Worm (Caenorhabditis elegans) whole organism, young adult: ENCODE results near the gene C49C3.8.

Experiments used
- F22D6.2 ChIP-seq: sonication (generic microtip); optimal IDR thresholded peaks from 2 replicates; lab custom pipeline; 2016; ENCODE audit warnings: mild to moderate bottlenecking, missing genetic modification characterization, missing compliant biosample characterization
- F23B12.7 ChIP-seq: sonication (generic microtip); optimal IDR thresholded peaks from 2 replicates; lab custom pipeline; 2017; ENCODE audit warnings: missing genetic modification characterization, mild to moderate bottlenecking, missing compliant biosample characterization, antibody characterized with exemption, moderate library complexity; ENCODE audit not compliant: insufficient read depth
- F55B11.4 ChIP-seq: sonication (generic microtip); optimal IDR thresholded peaks from 2 replicates; lab custom pipeline; 2016; ENCODE audit warnings: missing compliant biosample characterization, missing genetic modification characterization, borderline replicate concordance; ENCODE audit not compliant: insufficient read depth
- F57A8.1 ChIP-seq: fragments of 200-800 bp; sonication (Bioruptor generic); optimal IDR thresholded peaks from 2 replicates; lab custom pipeline; 2018; ENCODE audit warnings: mild to moderate bottlenecking, missing genetic modification characterization, moderate library complexity, missing compliant biosample characterization
- ama-1 ChIP-seq, 3 experiments: fragments of 150-350 bp in 1 of 3; sonication (generic microtip) in 2 of 3; optimal IDR thresholded peaks; 2 replicates each; lab custom pipeline; 2014 to 2018; ENCODE audit warnings: missing biosample characterization in 2 of 3, missing genetic modification characterization in 2 of 3, missing genetic modification reagents in 2 of 3
- aptf-3 ChIP-seq: fragments of 200-800 bp; sonication (Bioruptor generic); IDR thresholded peaks from 2 replicates; pipeline ENCODE4 v1.3.6; 2022; ENCODE audit warnings: missing genetic modification characterization, missing compliant biosample characterization
- attf-3 ChIP-seq: fragments of 200-800 bp; sonication (Bioruptor generic); conservative IDR thresholded peaks from 2 replicates; pipeline ENCODE4 v1.3.6; 2022; ENCODE audit warnings: missing genetic modification reagents, missing genetic modification characterization, missing compliant biosample characterization
- attf-5 ChIP-seq: fragments of 200-800 bp; sonication (Bioruptor generic); optimal IDR thresholded peaks from 2 replicates; lab custom pipeline; 2018; ENCODE audit warnings: mild to moderate bottlenecking, missing genetic modification characterization, missing compliant biosample characterization
- ceh-27 ChIP-seq: fragments of 200-800 bp; sonication (Bioruptor generic); optimal IDR thresholded peaks from 2 replicates; lab custom pipeline; 2018; ENCODE audit warnings: mild to moderate bottlenecking, missing genetic modification characterization, moderate library complexity, missing compliant biosample characterization
- dpl-1 ChIP-seq: fragments of 150-350 bp; optimal IDR thresholded peaks from 2 replicates; lab custom pipeline; 2014; ENCODE audit warnings: missing biosample characterization, missing genetic modification reagents, missing genetic modification characterization
- ets-4 ChIP-seq: fragments of 200-800 bp; sonication (Bioruptor generic); optimal IDR thresholded peaks from 2 replicates; lab custom pipeline; 2018; ENCODE audit warnings: mild to moderate bottlenecking, missing genetic modification characterization, missing compliant biosample characterization
- hmg-1.2 ChIP-seq: fragments of 200-800 bp; sonication (Bioruptor generic); IDR thresholded peaks from 2 replicates; pipeline ENCODE4 v1.3.6; 2022; ENCODE audit warnings: missing genetic modification reagents, missing genetic modification characterization, missing compliant biosample characterization
- hmg-20 ChIP-seq: fragments of 200-800 bp; sonication (Bioruptor generic); IDR thresholded peaks from 2 replicates; pipeline ENCODE4 v1.3.6; 2022; ENCODE audit warnings: missing genetic modification reagents, missing genetic modification characterization, missing compliant biosample characterization
- lin-40 ChIP-seq: sonication (generic microtip); optimal IDR thresholded peaks from 2 replicates; lab custom pipeline; 2016; ENCODE audit warnings: missing genetic modification characterization, mild to moderate bottlenecking, missing compliant biosample characterization, missing genotype, missing genetic modification reagents
- lsy-27 ChIP-seq: sonication (generic microtip); optimal IDR thresholded peaks from 2 replicates; lab custom pipeline; 2017; ENCODE audit warnings: missing genetic modification characterization, mild to moderate bottlenecking, missing compliant biosample characterization, antibody characterized with exemption, missing genotype, borderline replicate concordance; ENCODE audit not compliant: insufficient read depth
- madf-8 ChIP-seq: fragments of 200-800 bp; sonication (Bioruptor generic); conservative IDR thresholded peaks from 2 replicates; pipeline ENCODE4 v1.3.6; 2022; ENCODE audit warnings: missing genetic modification reagents, missing genetic modification characterization, missing compliant biosample characterization
- mcd-1 ChIP-seq: fragments of 200-800 bp; sonication (Bioruptor generic); IDR thresholded peaks from 2 replicates; pipeline ENCODE4 v1.3.6; 2022; ENCODE audit warnings: missing genetic modification reagents, missing genetic modification characterization, missing compliant biosample characterization
- mel-28 ChIP-seq: sonication (generic microtip); optimal IDR thresholded peaks from 2 replicates; lab custom pipeline; 2016; ENCODE audit warnings: borderline replicate concordance, mild to moderate bottlenecking, missing genetic modification characterization, missing compliant biosample characterization
- nhr-120 ChIP-seq: fragments of 200-800 bp; sonication (Bioruptor generic); IDR thresholded peaks from 2 replicates; pipeline ENCODE4 v1.3.6; 2022; ENCODE audit warnings: missing genetic modification characterization, missing compliant biosample characterization
- nhr-80 ChIP-seq: sonication (generic microtip); optimal IDR thresholded peaks from 2 replicates; lab custom pipeline; 2016; ENCODE audit warnings: missing genetic modification characterization, missing compliant biosample characterization
- pha-4 ChIP-seq: fragments of 150-350 bp; sonication (generic microtip); optimal IDR thresholded peaks from 2 replicates; lab custom pipeline; 2014; ENCODE audit warnings: missing biosample characterization, missing genetic modification reagents, missing genetic modification characterization
- repo-1 ChIP-seq: sonication (generic microtip); optimal IDR thresholded peaks from 2 replicates; lab custom pipeline; 2017; ENCODE audit warnings: mild to moderate bottlenecking, missing genetic modification characterization, missing compliant biosample characterization
- sea-2 ChIP-seq: fragments of 200-800 bp; sonication (Bioruptor generic); IDR thresholded peaks from 2 replicates; pipeline ENCODE4 v1.3.6; 2022; ENCODE audit warnings: missing genetic modification characterization, missing compliant biosample characterization
- snpc-3.4 ChIP-seq: sonication (generic microtip); optimal IDR thresholded peaks from 2 replicates; lab custom pipeline; 2017; ENCODE audit warnings: missing genetic modification characterization, mild to moderate bottlenecking, missing compliant biosample characterization, antibody characterized with exemption, moderate library complexity, missing genotype, missing genetic modification reagents
- snpc-4 ChIP-seq, 5 experiments: fragments of 150-350 bp in 1 of 5; sonication (generic microtip) in 4 of 5; optimal IDR thresholded peaks; 2 replicates each; lab custom pipeline; 2014 to 2018; ENCODE audit warnings: missing genetic modification characterization in 5 of 5, missing biosample characterization in 3 of 5, antibody characterized with exemption in 2 of 5, mild to moderate bottlenecking in 2 of 5, missing compliant biosample characterization in 2 of 5, missing genotype in 2 of 5, moderate library complexity in 2 of 5, missing genetic modification reagents in 1 of 5
- sptf-2 ChIP-seq: fragments of 200-800 bp; sonication (Bioruptor generic); optimal IDR thresholded peaks from 2 replicates; lab custom pipeline; 2018; ENCODE audit warnings: mild to moderate bottlenecking, missing genetic modification characterization, missing compliant biosample characterization
- ztf-18 ChIP-seq: sonication (generic microtip); optimal IDR thresholded peaks from 2 replicates; lab custom pipeline; 2016; ENCODE audit warnings: missing genotype, mild to moderate bottlenecking, missing genetic modification characterization, missing compliant biosample characterization
- ztf-22 ChIP-seq: fragments of 200-800 bp; sonication (Bioruptor generic); optimal IDR thresholded peaks from 2 replicates; lab custom pipeline; 2018; ENCODE audit warnings: mild to moderate bottlenecking, missing genetic modification characterization, moderate library complexity, missing compliant biosample characterization

C49C3.8 gene

DNA sequence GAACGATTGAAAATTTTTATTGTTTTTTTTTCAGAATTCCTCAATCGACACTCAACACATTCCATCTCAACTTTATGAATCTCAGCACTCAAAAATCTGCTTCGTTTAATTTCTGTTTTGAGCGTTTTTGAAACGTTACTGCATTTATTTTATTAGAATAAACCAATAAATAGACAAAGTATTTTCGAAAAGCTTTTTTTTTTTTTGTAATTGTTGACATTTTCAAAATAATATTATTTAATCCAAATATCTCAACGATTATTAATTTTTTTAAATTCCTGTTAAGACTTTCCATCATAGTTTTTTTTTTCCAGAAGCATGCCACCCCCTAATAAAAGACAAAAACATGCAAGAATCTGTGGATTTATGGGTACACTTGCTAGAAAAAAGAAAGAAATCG is 2.7 kb upstream of the C49C3.8 start, which contains the start of gene C49C3.7:
TSS of gene C49C3.7 (plus strand) at position 301 of the 400 bp plus-strand sequence.
- TF ChIP-seq snpc-4 (GFP tag; optimal IDR thresholded peaks at IDR 0.05; lab: Kevin White, UChicago) (no peak), snpc-4 (tag; optimal IDR thresholded peaks at IDR 0.05; lab: Kevin White, UChicago) (peak in 1 of 4 experiments; percentile 50), F57A8.1 (GFP tag; lab: Kevin White, UChicago) (no peak)
- TF ChIP-seq, all 124 proteins: peak for 1

DNA sequence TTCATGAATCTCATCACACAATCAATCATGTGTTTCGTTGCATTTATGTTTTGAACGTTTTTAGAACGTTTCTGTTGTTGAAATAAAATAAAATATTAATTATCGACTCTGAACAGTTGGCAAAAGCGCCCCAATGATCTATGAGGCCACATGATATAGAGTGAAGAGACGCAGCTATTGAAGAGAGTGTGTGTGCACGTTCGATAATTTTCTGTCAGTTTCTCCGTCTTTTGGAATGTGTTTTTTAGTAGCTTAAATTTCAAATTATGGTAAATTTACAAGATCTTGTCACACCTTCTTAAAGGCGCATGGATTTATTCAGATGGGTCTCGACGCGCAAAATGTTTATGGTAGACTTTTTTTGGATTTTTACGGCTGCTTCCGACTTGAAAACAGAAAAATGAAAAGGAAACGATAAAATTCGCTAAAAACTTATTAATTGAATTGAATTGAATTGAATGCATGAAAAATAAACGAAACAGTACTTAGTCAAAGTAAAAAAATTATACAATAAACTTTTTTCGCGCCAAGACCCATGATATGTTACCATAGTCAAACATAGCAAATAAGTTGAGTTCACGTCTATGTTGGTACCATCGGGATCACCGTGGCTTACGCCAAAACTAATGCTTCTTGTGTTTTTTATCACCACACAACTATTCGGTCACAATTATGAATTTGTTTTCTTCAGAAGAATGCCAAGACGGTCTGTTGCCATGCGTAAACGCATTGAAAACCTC is 1.3 kb upstream of the C49C3.8 start, which contains the start of gene C49C3.15:
TSS of gene C49C3.15 (plus strand) at position 690 of the 740 bp plus-strand sequence.
- TF ChIP-seq nhr-120 (no peak), ztf-18 (peak; percentile 13), snpc-4 (GFP tag; optimal IDR thresholded peaks at IDR 0.05; lab: Kevin White, UChicago) (no peak), snpc-4 (tag; optimal IDR thresholded peaks at IDR 0.05; lab: Kevin White, UChicago) (peak in 1 of 4 experiments; percentile 52), attf-5 (GFP tag; lab: Kevin White, UChicago) (peak; percentile 71), aptf-3 (GFP tag; lab: Robert Waterston, UW) (no peak), mcd-1 (0 out of 2 replicates have a peak, but pooled peaks have one; percentile 11), F23B12.7 (tag; lab: Kevin White, UChicago) (peak; percentile 20), snpc-3.4 (no peak), nhr-80 (tag; lab: Kevin White, UChicago) (peak; percentile 15), hmg-1.2 (GFP tag; lab: Robert Waterston, UW) (peak; percentile 51; the same call in 1 of the 2 replicates), ama-1 (optimal IDR thresholded peaks at IDR 0.05; lab: Kevin White, UChicago) (no peak), ama-1 (GFP tag; optimal IDR thresholded peaks at IDR 0.05; lab: Kevin White, UChicago) (peak in 1 of 2 experiments; percentile 21)

DNA sequence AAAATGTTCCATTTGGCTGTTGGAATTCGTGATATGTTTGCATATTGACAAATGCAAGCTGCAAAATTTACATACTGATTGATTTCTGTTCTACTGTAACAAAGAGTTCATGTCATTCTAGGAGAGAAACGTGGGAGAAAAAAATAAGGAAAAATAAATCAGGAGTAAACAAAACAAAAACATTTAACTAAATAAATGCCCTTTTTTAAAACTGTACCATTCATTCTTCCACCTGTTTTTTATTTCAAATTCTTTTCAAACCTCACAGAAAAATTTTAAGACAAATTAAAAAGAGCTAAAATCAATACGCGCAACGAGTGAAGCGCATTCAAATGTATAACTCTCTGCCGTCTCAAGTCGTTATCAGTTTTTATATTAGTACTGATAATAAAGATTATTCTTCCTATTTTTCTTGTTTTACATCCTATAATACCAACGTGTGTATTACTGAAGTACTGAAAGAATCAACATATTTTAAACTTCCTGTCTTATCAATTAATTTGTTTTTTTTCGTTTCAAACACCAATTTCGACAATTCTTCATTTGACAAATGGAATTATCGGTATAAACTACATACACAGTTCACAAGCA is 4.0 kb downstream of the C49C3.8 start, which contains the start of gene C49C3.10:
TSS of gene C49C3.10 (minus strand) at position 51 of the 591 bp plus-strand sequence.
- TF ChIP-seq hmg-20 (GFP tag; lab: Robert Waterston, UW), result no peak
- peak; percentile 60 for TF ChIP-seq nhr-80 (tag; lab: Kevin White, UChicago)

DNA sequence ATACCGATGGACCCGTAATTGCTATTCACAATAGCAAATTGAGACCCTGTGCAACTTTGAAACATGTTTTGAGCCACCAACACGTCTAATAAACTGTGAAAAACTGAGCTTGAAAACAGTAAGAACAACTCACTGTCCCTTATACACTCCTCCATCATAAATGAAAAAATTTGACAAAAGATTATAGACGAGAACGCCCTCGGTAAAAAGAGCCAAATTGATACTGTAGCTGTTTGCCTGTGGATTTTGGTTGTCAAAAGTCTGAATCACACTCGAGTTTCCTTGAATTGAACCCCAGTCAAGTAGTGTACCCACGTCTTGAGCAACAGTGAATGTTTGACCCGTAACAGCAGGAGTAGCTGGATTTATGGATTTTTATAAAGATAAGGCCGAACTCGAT is 6.0 kb downstream of the C49C3.8 start:
- no peak for TF ChIP-seq dpl-1 (GFP tag; lab: Kevin White, UChicago)
- TF ChIP-seq ceh-27 (GFP tag; lab: Kevin White, UChicago), result no peak
- TF ChIP-seq ztf-22 (GFP tag; lab: Kevin White, UChicago), result no peak
- TF ChIP-seq ets-4, result no peak
- TF ChIP-seq F23B12.7 (tag; lab: Kevin White, UChicago), result no peak
- no peak for TF ChIP-seq nhr-120
- TF ChIP-seq F55B11.4, result no peak
- no peak for TF ChIP-seq lin-40 (tag; lab: Kevin White, UChicago)
- TF ChIP-seq attf-3, result no peak
- no peak for TF ChIP-seq mel-28
- no peak for TF ChIP-seq pha-4
- no peak for TF ChIP-seq sptf-2 (GFP tag; lab: Kevin White, UChicago)
- TF ChIP-seq repo-1 (tag; lab: Kevin White, UChicago), result no peak
- no peak for TF ChIP-seq F22D6.2
- no peak for TF ChIP-seq lsy-27 (tag; lab: Kevin White, UChicago)
- TF ChIP-seq madf-8 (GFP tag; lab: Robert Waterston, UW), result no peak

DNA sequence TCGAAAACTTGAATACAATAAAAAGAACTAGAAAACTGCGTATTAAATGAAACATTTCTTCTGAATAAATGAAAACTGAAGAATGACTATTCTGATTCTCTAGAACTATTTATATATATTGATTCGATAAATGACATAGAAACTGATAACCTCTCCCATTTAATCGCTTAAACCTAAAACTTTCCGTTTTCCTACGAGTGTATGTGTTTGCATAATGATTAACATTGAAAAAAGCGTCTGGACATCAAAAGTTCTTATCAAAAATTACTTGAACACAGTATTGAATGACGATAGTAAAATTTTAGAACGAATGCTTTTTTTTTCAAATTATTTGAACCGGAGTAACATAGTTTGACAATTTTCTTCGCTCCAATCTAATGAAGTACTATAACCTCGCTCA is 7.2 kb downstream of the C49C3.8 start, which contains the start of gene C49C3.9:
TSS of gene C49C3.9 (minus strand) at position 136 of the 400 bp plus-strand sequence.
- no peak for TF ChIP-seq sea-2 (GFP tag; lab: Robert Waterston, UW)
- peak; percentile 20 for TF ChIP-seq ets-4
- TF ChIP-seq nhr-80 (tag; lab: Kevin White, UChicago), result peak; percentile 80
